Worm (Caenorhabditis elegans) whole organism, young adult: Measurements from ENCODE around the gene egl-13.

Experiments
- B0261.1 ChIP-seq: sonication (generic microtip); optimal IDR thresholded peaks from 2 replicates; lab custom pipeline; 2016; ENCODE audit warnings: mild to moderate bottlenecking, missing genetic modification characterization, moderate library complexity, missing compliant biosample characterization
- F22D6.2 ChIP-seq: sonication (generic microtip); optimal IDR thresholded peaks from 2 replicates; lab custom pipeline; 2016; ENCODE audit warnings: mild to moderate bottlenecking, missing genetic modification characterization, missing compliant biosample characterization
- ama-1 ChIP-seq, 3 experiments: fragments of 150-350 bp in 1 of 3; sonication (generic microtip) in 2 of 3; optimal IDR thresholded peaks; 2 replicates each; lab custom pipeline; 2014 to 2018; ENCODE audit warnings: missing biosample characterization in 2 of 3, missing genetic modification characterization in 2 of 3, missing genetic modification reagents in 2 of 3
- aptf-2 ChIP-seq: fragments of 200-800 bp; sonication (Bioruptor generic); conservative IDR thresholded peaks from 2 replicates; pipeline ENCODE4 v1.3.6; 2022; ENCODE audit warnings: missing genetic modification reagents, missing genetic modification characterization, missing compliant biosample characterization
- ceh-91 ChIP-seq: fragments of 200-800 bp; sonication (Bioruptor generic); IDR thresholded peaks from 2 replicates; pipeline ENCODE4 v1.3.6; 2022; ENCODE audit warnings: missing genetic modification reagents, missing genetic modification characterization, missing compliant biosample characterization
- dpl-1 ChIP-seq: fragments of 150-350 bp; optimal IDR thresholded peaks from 2 replicates; lab custom pipeline; 2014; ENCODE audit warnings: missing biosample characterization, missing genetic modification reagents, missing genetic modification characterization
- gei-17 ChIP-seq: fragments of 200-800 bp; sonication (Bioruptor generic); optimal IDR thresholded peaks from 2 replicates; lab custom pipeline; 2018; ENCODE audit warnings: mild to moderate bottlenecking, missing genetic modification characterization, missing compliant biosample characterization
- lsl-1 ChIP-seq: fragments of 200-800 bp; sonication (Bioruptor generic); optimal IDR thresholded peaks from 2 replicates; lab custom pipeline; 2018; ENCODE audit warnings: mild to moderate bottlenecking, missing genetic modification characterization, moderate library complexity, missing compliant biosample characterization
- nhr-80 ChIP-seq: sonication (generic microtip); optimal IDR thresholded peaks from 2 replicates; lab custom pipeline; 2016; ENCODE audit warnings: missing genetic modification characterization, missing compliant biosample characterization
- pha-4 ChIP-seq: fragments of 150-350 bp; sonication (generic microtip); optimal IDR thresholded peaks from 2 replicates; lab custom pipeline; 2014; ENCODE audit warnings: missing biosample characterization, missing genetic modification reagents, missing genetic modification characterization
- sdz-38 ChIP-seq: sonication (generic microtip); optimal IDR thresholded peaks from 2 replicates; lab custom pipeline; 2016; ENCODE audit warnings: missing genotype, missing genetic modification characterization, missing compliant biosample characterization
- unc-62 ChIP-seq: fragments of 150-350 bp; optimal IDR thresholded peaks from 2 replicates; lab custom pipeline; 2014; ENCODE audit warnings: missing biosample characterization, missing genetic modification reagents, missing genetic modification characterization
- ztf-28 ChIP-seq: fragments of 200-800 bp; sonication (Bioruptor generic); IDR thresholded peaks from 2 replicates; pipeline ENCODE4 v1.3.6; 2022; ENCODE audit warnings: missing genetic modification reagents, missing genetic modification characterization, missing compliant biosample characterization

- TF ChIP-seq dpl-1 (GFP tag; lab: Kevin White, UChicago), result no peak
- TF ChIP-seq B0261.1 (tag; lab: Kevin White, UChicago), result no peak
- TF ChIP-seq gei-17 (GFP tag; lab: Kevin White, UChicago), result no peak
- no peak for TF ChIP-seq ceh-91 (GFP tag; lab: Robert Waterston, UW)
- TF ChIP-seq ama-1 (optimal IDR thresholded peaks at IDR 0.05; lab: Kevin White, UChicago), result no peak
- TF ChIP-seq ama-1 (GFP tag; optimal IDR thresholded peaks at IDR 0.05; lab: Kevin White, UChicago), result no peak
- TF ChIP-seq pha-4 (tag; lab: Kevin White, UChicago), result no peak
- no peak for TF ChIP-seq nhr-80 (tag; lab: Kevin White, UChicago)
- TF ChIP-seq ztf-28 (GFP tag; lab: Robert Waterston, UW), result no peak
- TF ChIP-seq sdz-38, result no peak
- no peak for TF ChIP-seq F22D6.2
- no peak for TF ChIP-seq unc-62
- no peak for TF ChIP-seq aptf-2 (GFP tag; lab: Robert Waterston, UW)
- TF ChIP-seq lsl-1, result no peak
These were observed 15.8 kb upstream of the egl-13 start, which contains the start of gene srv-7 for ce11 chrX:5647884-5648283.
